Fruit fly (Drosophila melanogaster) whole organism, embryonic: ENCODE results near the gene Hez.

Experiments used
- Abd-B ChIP-seq: fragments of 200-800 bp; sonication (Bioruptor generic); optimal IDR thresholded peaks from 2 replicates; lab custom pipeline; 2018; ENCODE audit warnings: missing biosample characterization, mild to moderate bottlenecking, missing genetic modification characterization, moderate library complexity
- Atf-2 ChIP-seq: fragments of 200-800 bp; sonication (Bioruptor generic); optimal IDR thresholded peaks from 2 replicates; lab custom pipeline; 2016; ENCODE audit warnings: missing biosample characterization, missing genetic modification characterization
- Atf3 ChIP-seq: fragments of 200-800 bp; sonication (Bioruptor generic); optimal IDR thresholded peaks from 3 replicates; lab custom pipeline; 2016; ENCODE audit warnings: missing biosample characterization, missing genetic modification characterization
- B-H1 ChIP-seq: fragments of 200-800 bp; sonication (Bioruptor generic); IDR thresholded peaks from 3 replicates; pipeline ENCODE4 v1.3.6; 2022; ENCODE audit warnings: missing biosample characterization, missing genetic modification characterization
- B-H2 ChIP-seq: fragments of 200-800 bp; sonication (Bioruptor generic); optimal IDR thresholded peaks from 2 replicates; lab custom pipeline; 2018; ENCODE audit warnings: missing biosample characterization, mild to moderate bottlenecking, missing genetic modification characterization
- BEAF-32 ChIP-seq: fragments of 200-800 bp; sonication (Bioruptor generic); optimal IDR thresholded peaks from 3 replicates; lab custom pipeline; 2017; ENCODE audit warnings: missing biosample characterization, missing genetic modification characterization, mild to moderate bottlenecking, moderate library complexity, missing genetic modification reagents
- CG11696 ChIP-seq: fragments of 200-800 bp; sonication (Bioruptor generic); IDR thresholded peaks from 2 replicates; pipeline ENCODE4 v1.3.6; 2022; ENCODE audit warnings: missing biosample characterization, missing genetic modification characterization
- CG12071 ChIP-seq: fragments of 200-800 bp; sonication (Bioruptor generic); optimal IDR thresholded peaks from 3 replicates; lab custom pipeline; 2018; ENCODE audit warnings: missing biosample characterization, mild to moderate bottlenecking, missing genetic modification characterization
- CG12155 ChIP-seq: fragments of 200-800 bp; sonication (Bioruptor generic); optimal IDR thresholded peaks from 3 replicates; lab custom pipeline; 2016; ENCODE audit warnings: missing biosample characterization, missing genetic modification characterization
- CG13775 ChIP-seq: fragments of 200-800 bp; sonication (Bioruptor generic); optimal IDR thresholded peaks from 3 replicates; lab custom pipeline; 2017; ENCODE audit warnings: missing biosample characterization, mild to moderate bottlenecking, missing genetic modification characterization
- CG15601 ChIP-seq: fragments of 200-800 bp; sonication (Bioruptor generic); optimal IDR thresholded peaks from 3 replicates; lab custom pipeline; 2019; ENCODE audit warnings: missing biosample characterization, mild to moderate bottlenecking, missing genetic modification characterization, moderate library complexity
- CG16779 ChIP-seq: fragments of 200-800 bp; sonication (Bioruptor generic); IDR thresholded peaks from 2 replicates; pipeline ENCODE4 v1.3.6; 2022; ENCODE audit warnings: missing biosample characterization, missing genetic modification characterization
- CG17385 ChIP-seq: fragments of 200-800 bp; sonication (Bioruptor generic); optimal IDR thresholded peaks from 3 replicates; lab custom pipeline; 2018; ENCODE audit warnings: missing biosample characterization, mild to moderate bottlenecking, missing genetic modification characterization
- CG18764 ChIP-seq: fragments of 200-800 bp; sonication (Bioruptor generic); optimal IDR thresholded peaks from 3 replicates; lab custom pipeline; 2016; ENCODE audit warnings: missing biosample characterization, missing genetic modification characterization
- CG31388 ChIP-seq: fragments of 200-800 bp; sonication (Bioruptor generic); optimal IDR thresholded peaks from 2 replicates; lab custom pipeline; 2016; ENCODE audit warnings: missing biosample characterization, missing genetic modification characterization
- CG32767 ChIP-seq: fragments of 200-800 bp; sonication (Bioruptor generic); IDR thresholded peaks from 2 replicates; pipeline ENCODE4 v1.3.6; 2022; ENCODE audit warnings: missing biosample characterization, missing genetic modification characterization
- CG3847 ChIP-seq: fragments of 200-800 bp; sonication (Bioruptor generic); IDR thresholded peaks from 2 replicates; pipeline ENCODE4 v1.3.6; 2022; ENCODE audit warnings: missing biosample characterization, missing genetic modification characterization
- CG6254 ChIP-seq: fragments of 200-800 bp; sonication (Bioruptor generic); optimal IDR thresholded peaks from 3 replicates; lab custom pipeline; 2017; ENCODE audit warnings: mild to moderate bottlenecking, missing biosample characterization, missing genetic modification reagents, missing genetic modification characterization
- CG6791 ChIP-seq: fragments of 200-800 bp; sonication (Bioruptor generic); IDR thresholded peaks from 3 replicates; pipeline ENCODE4 v1.3.6; 2022; ENCODE audit warnings: missing biosample characterization, missing genetic modification characterization; ENCODE audit not compliant: partially characterized antibody
- CG7556 ChIP-seq: fragments of 200-800 bp; sonication (Bioruptor generic); optimal IDR thresholded peaks from 2 replicates; lab custom pipeline; 2017; ENCODE audit warnings: missing biosample characterization, mild to moderate bottlenecking, missing genetic modification characterization
- CG8944 ChIP-seq: fragments of 200-800 bp; sonication (Bioruptor generic); optimal IDR thresholded peaks from 3 replicates; lab custom pipeline; 2016; ENCODE audit warnings: missing biosample characterization, missing genetic modification characterization
- CG9932 ChIP-seq: fragments of 200-800 bp; sonication (Bioruptor generic); IDR thresholded peaks from 2 replicates; pipeline ENCODE4 v1.3.6; 2022; ENCODE audit warnings: missing biosample characterization, missing genetic modification characterization
- CTCF ChIP-seq: fragments of 200-800 bp; sonication (Bioruptor generic); optimal IDR thresholded peaks from 2 replicates; lab custom pipeline; 2017; ENCODE audit warnings: missing biosample characterization, mild to moderate bottlenecking, missing genetic modification characterization, moderate library complexity
- Elba2 ChIP-seq: fragments of 200-800 bp; sonication (Bioruptor generic); optimal IDR thresholded peaks from 3 replicates; lab custom pipeline; 2016; ENCODE audit warnings: missing biosample characterization, missing genetic modification characterization
- Fer2 ChIP-seq: fragments of 200-800 bp; sonication (Bioruptor generic); optimal IDR thresholded peaks from 2 replicates; lab custom pipeline; 2018; ENCODE audit warnings: missing biosample characterization, mild to moderate bottlenecking, missing genetic modification characterization, moderate library complexity
- Hmx ChIP-seq: fragments of 200-800 bp; sonication (Bioruptor generic); optimal IDR thresholded peaks from 2 replicates; lab custom pipeline; 2016; ENCODE audit warnings: missing biosample characterization, missing genetic modification characterization
- Jarid2 ChIP-seq: fragments of 200-800 bp; sonication (Bioruptor generic); optimal IDR thresholded peaks from 3 replicates; lab custom pipeline; 2017; ENCODE audit warnings: mild to moderate bottlenecking, missing biosample characterization, missing genetic modification reagents, missing genetic modification characterization
- Kr ChIP-seq: fragments of 200-800 bp; sonication (Bioruptor generic); optimal IDR thresholded peaks from 2 replicates; lab custom pipeline; 2017; ENCODE audit warnings: missing biosample characterization, mild to moderate bottlenecking, missing genetic modification characterization
- Max ChIP-seq: fragments of 200-800 bp; sonication (Bioruptor generic); optimal IDR thresholded peaks from 2 replicates; lab custom pipeline; 2016; ENCODE audit warnings: missing biosample characterization, mild to moderate bottlenecking, missing genetic modification characterization
- Optix ChIP-seq: fragments of 200-800 bp; sonication (Bioruptor generic); IDR thresholded peaks from 3 replicates; pipeline ENCODE4 v1.3.6; 2022; ENCODE audit warnings: missing biosample characterization, missing genetic modification characterization
- Pdp1 ChIP-seq, 2 experiments: fragments of 200-800 bp; sonication (Bioruptor generic); optimal IDR thresholded peaks; 3 replicates each; lab custom pipeline; 2016; ENCODE audit warnings: missing biosample characterization in 2 of 2, missing genetic modification characterization in 2 of 2, mild to moderate bottlenecking in 1 of 2, moderate library complexity in 1 of 2
- Sox102F ChIP-seq: fragments of 200-800 bp; sonication (Bioruptor generic); optimal IDR thresholded peaks from 2 replicates; lab custom pipeline; 2018; ENCODE audit warnings: missing biosample characterization, mild to moderate bottlenecking, missing genetic modification characterization, moderate library complexity
- Xrp1 ChIP-seq: fragments of 200-800 bp; sonication (Bioruptor generic); IDR thresholded peaks from 2 replicates; pipeline ENCODE4 v1.3.6; 2022; ENCODE audit warnings: missing biosample characterization, missing genetic modification characterization
- ab ChIP-seq: fragments of 200-800 bp; sonication (Bioruptor generic); optimal IDR thresholded peaks from 2 replicates; lab custom pipeline; 2016; ENCODE audit warnings: missing biosample characterization, missing genetic modification characterization
- cato ChIP-seq: fragments of 200-800 bp; sonication (Bioruptor generic); optimal IDR thresholded peaks from 2 replicates; lab custom pipeline; 2016; ENCODE audit warnings: missing biosample characterization, missing genetic modification characterization, borderline replicate concordance
- chinmo ChIP-seq: fragments of 200-800 bp; sonication (Bioruptor generic); IDR thresholded peaks from 4 replicates; pipeline ENCODE4 v1.3.6; 2022; ENCODE audit warnings: missing biosample characterization, missing genetic modification characterization; ENCODE audit not compliant: partially characterized antibody
- dan ChIP-seq: fragments of 200-800 bp; sonication (Bioruptor generic); IDR thresholded peaks from 2 replicates; pipeline ENCODE4 v1.3.6; 2022; ENCODE audit warnings: missing biosample characterization, missing genetic modification characterization
- dmrt99B ChIP-seq: fragments of 200-800 bp; sonication (Bioruptor generic); optimal IDR thresholded peaks from 2 replicates; lab custom pipeline; 2018; ENCODE audit warnings: missing biosample characterization, mild to moderate bottlenecking, missing genetic modification characterization, moderate library complexity
- grau ChIP-seq: fragments of 200-800 bp; optimal IDR thresholded peaks from 3 replicates; lab custom pipeline; 2019; ENCODE audit warnings: missing biosample characterization, mild to moderate bottlenecking, missing genetic modification characterization, moderate library complexity
- hth ChIP-seq: fragments of >200 bp; optimal IDR thresholded peaks from 2 replicates; lab custom pipeline; 2017; ENCODE audit warnings: inconsistent platforms
- prd ChIP-seq, 3 experiments: fragments of >200 bp in 2 of 3; fragments of 200-800 bp in 1 of 3; sonication (Bioruptor generic) in 1 of 3; optimal IDR thresholded peaks in 2 of 3; IDR thresholded peaks in 1 of 3; 2 replicates in 2 of 3; 3 replicates in 1 of 3; pipeline versions ENCODE4 v1.3.6 to Lab custom; 2017 to 2022; ENCODE audit warnings: missing biosample characterization in 1 of 3, missing genetic modification characterization in 1 of 3
- sd ChIP-seq: fragments of 200-800 bp; sonication (Bioruptor generic); optimal IDR thresholded peaks from 3 replicates; lab custom pipeline; 2018; ENCODE audit warnings: missing biosample characterization, mild to moderate bottlenecking, missing genetic modification characterization, moderate library complexity
- shn ChIP-seq: fragments of 200-800 bp; sonication (Bioruptor generic); optimal IDR thresholded peaks from 3 replicates; lab custom pipeline; 2016; ENCODE audit warnings: missing biosample characterization, missing genetic modification characterization
- stc ChIP-seq: fragments of 200-800 bp; sonication (Bioruptor generic); IDR thresholded peaks from 2 replicates; pipeline ENCODE4 v1.3.6; 2022; ENCODE audit warnings: missing biosample characterization, missing genetic modification characterization
- sug ChIP-seq: fragments of 200-800 bp; optimal IDR thresholded peaks from 2 replicates; lab custom pipeline; 2019; ENCODE audit warnings: missing biosample characterization, mild to moderate bottlenecking, missing genetic modification characterization, moderate library complexity
- tio ChIP-seq: fragments of 200-800 bp; sonication (Bioruptor generic); optimal IDR thresholded peaks from 2 replicates; lab custom pipeline; 2017; ENCODE audit warnings: missing biosample characterization, missing genetic modification characterization, inconsistent platforms
- wek ChIP-seq: fragments of 200-800 bp; sonication (Bioruptor generic); optimal IDR thresholded peaks from 3 replicates; lab custom pipeline; 2018; ENCODE audit warnings: missing biosample characterization, mild to moderate bottlenecking, missing genetic modification characterization, moderate library complexity
- z ChIP-seq: fragments of 200-800 bp; sonication (Bioruptor generic); IDR thresholded peaks from 3 replicates; pipeline ENCODE4 v1.3.6; 2022; ENCODE audit warnings: missing biosample characterization, missing genetic modification characterization
- zen ChIP-seq: fragments of 200-800 bp; sonication (Bioruptor generic); optimal IDR thresholded peaks from 3 replicates; lab custom pipeline; 2018; ENCODE audit warnings: missing biosample characterization, mild to moderate bottlenecking, missing genetic modification characterization, moderate library complexity

Hez gene

dm6 chr3L:9856430-9857218, 37.9 kb downstream of the Hez start (continued):
- TF ChIP-seq CG8944 (no peak), CG6254 (GFP tag; lab: Kevin White, UChicago) (peak; percentile 87), CG31388 (GFP tag; lab: Kevin White, UChicago) (peak; percentile 26), zen (tag; lab: Kevin White, UChicago) (peak; percentile 95), dan (GFP tag; lab: Robert Waterston, UW) (no peak), stc (GFP tag; lab: Robert Waterston, UW) (peak; percentile 92), CG3847 (GFP tag; lab: Robert Waterston, UW) (peak; percentile 60), shn (GFP tag; lab: Kevin White, UChicago) (no peak), CTCF (GFP tag; lab: Kevin White, UChicago) (no peak), grau (peak; percentile 86), Xrp1 (peak; percentile 94), Sox102F (GFP tag; lab: Kevin White, UChicago) (peak; percentile 90), Optix (GFP tag; lab: Robert Waterston, UW) (peak; percentile 60; the same call in 2 of the 3 replicates), CG16779 (no peak), Jarid2 (GFP tag; lab: Kevin White, UChicago) (peak; percentile 15), prd (optimal IDR thresholded peaks at IDR 0.05; lab: Kevin White, UChicago) (no peak), prd (GFP tag; IDR thresholded peaks at IDR 0.05; lab: Robert Waterston, UW) (peak; percentile 93), CG13775 (peak; percentile 74), Hmx (GFP tag; lab: Kevin White, UChicago) (no peak), CG9932 (peak; percentile 52; the same call in 1 of the 2 replicates), CG12071 (GFP tag; lab: Kevin White, UChicago) (no peak), wek (GFP tag; lab: Kevin White, UChicago) (no peak), Atf-2 (GFP tag; lab: Kevin White, UChicago) (no peak), dmrt99B (peak; percentile 90), z (no peak), ab (GFP tag; lab: Kevin White, UChicago) (no peak), CG7556 (GFP tag; lab: Kevin White, UChicago) (peak; percentile 17), CG11696 (GFP tag; lab: Robert Waterston, UW) (peak; percentile 54), sd (tag; lab: Kevin White, UChicago) (no peak), Pdp1 (GFP tag; optimal IDR thresholded peaks at IDR 0.05; lab: Kevin White, UChicago) (peak; percentile 46 to 58), Abd-B (GFP tag; lab: Kevin White, UChicago) (peak; percentile 78), hth (lab: Kevin White, UChicago) (no peak), B-H1 (GFP tag; lab: Robert Waterston, UW) (peak; percentile 59; the same call in 2 of the 3 replicates), sug (tag; lab: Kevin White, UChicago) (no peak), CG12155 (GFP tag; lab: Kevin White, UChicago) (peak; percentile 65), CG15601 (peak; percentile 88), CG18764 (peak; percentile 47), BEAF-32 (GFP tag; lab: Kevin White, UChicago) (no peak), cato (peak; percentile 65), CG17385 (peak; percentile 81), CG32767 (peak; percentile 82), CG6791 (GFP tag; lab: Robert Waterston, UW) (no peak), chinmo (no peak), tio (GFP tag; lab: Kevin White, UChicago) (no peak), Fer2 (tag; lab: Kevin White, UChicago) (no peak), Elba2 (GFP tag; lab: Kevin White, UChicago) (no peak), B-H2 (GFP tag; lab: Kevin White, UChicago) (no peak), Kr (peak; percentile 2), Max (peak; percentile 34), Atf3 (GFP tag; lab: Kevin White, UChicago) (no peak)
